Fruit fly (Drosophila melanogaster) whole organism, wandering third instar larva: ENCODE measurements around the gene CG1227.

ENCODE experiments used
- Hnf4 ChIP-seq: fragments of 200-800 bp; sonication (Bioruptor generic); optimal IDR thresholded peaks from 2 replicates; lab custom pipeline; 2016; ENCODE audit warnings: missing biosample characterization, mild to moderate bottlenecking, missing genetic modification characterization
- Hr78 ChIP-seq: fragments of >200 bp; optimal IDR thresholded peaks from 2 replicates; lab custom pipeline; 2017; ENCODE audit warnings: missing biosample characterization, missing genetic modification characterization
- Mio ChIP-seq: sonication (Bioruptor generic); optimal IDR thresholded peaks from 2 replicates; lab custom pipeline; 2016; ENCODE audit warnings: missing biosample characterization, missing genetic modification characterization
- Vsx2 ChIP-seq: fragments of 200-300, 225-300 bp; sonication (Bioruptor generic); optimal IDR thresholded peaks from 2 replicates; lab custom pipeline; 2018; ENCODE audit warnings: missing biosample characterization, missing genetic modification characterization; ENCODE audit not compliant: partially characterized antibody
- br ChIP-seq: fragments of 200-800 bp; sonication (Bioruptor generic); optimal IDR thresholded peaks from 2 replicates; lab custom pipeline; 2016; ENCODE audit warnings: missing biosample characterization, missing genetic modification characterization
- fru ChIP-seq: fragments of 200-800 bp; sonication (Bioruptor generic); optimal IDR thresholded peaks from 3 replicates; lab custom pipeline; 2016; ENCODE audit warnings: missing biosample characterization, mild to moderate bottlenecking, missing genetic modification characterization
- lola ChIP-seq: fragments of >200 bp; optimal IDR thresholded peaks from 2 replicates; lab custom pipeline; 2017; ENCODE audit warnings: missing biosample characterization, missing genetic modification characterization
- psq ChIP-seq: fragments of 200-800 bp; sonication (Bioruptor generic); optimal IDR thresholded peaks from 3 replicates; lab custom pipeline; 2017; ENCODE audit warnings: missing biosample characterization, mild to moderate bottlenecking, missing genetic modification characterization, moderate library complexity
- sage ChIP-seq: fragments of 200-800 bp; sonication (Bioruptor generic); optimal IDR thresholded peaks from 2 replicates; lab custom pipeline; 2016; ENCODE audit warnings: missing biosample characterization, mild to moderate bottlenecking, missing genetic modification characterization
- usp ChIP-seq: fragments of >200 bp; optimal IDR thresholded peaks from 2 replicates; lab custom pipeline; 2017; ENCODE audit warnings: missing biosample characterization, missing genetic modification characterization
- woc ChIP-seq: sonication (Bioruptor generic); optimal IDR thresholded peaks from 2 replicates; lab custom pipeline; 2016; ENCODE audit warnings: missing biosample characterization, mild to moderate bottlenecking, missing genetic modification characterization

DNA sequence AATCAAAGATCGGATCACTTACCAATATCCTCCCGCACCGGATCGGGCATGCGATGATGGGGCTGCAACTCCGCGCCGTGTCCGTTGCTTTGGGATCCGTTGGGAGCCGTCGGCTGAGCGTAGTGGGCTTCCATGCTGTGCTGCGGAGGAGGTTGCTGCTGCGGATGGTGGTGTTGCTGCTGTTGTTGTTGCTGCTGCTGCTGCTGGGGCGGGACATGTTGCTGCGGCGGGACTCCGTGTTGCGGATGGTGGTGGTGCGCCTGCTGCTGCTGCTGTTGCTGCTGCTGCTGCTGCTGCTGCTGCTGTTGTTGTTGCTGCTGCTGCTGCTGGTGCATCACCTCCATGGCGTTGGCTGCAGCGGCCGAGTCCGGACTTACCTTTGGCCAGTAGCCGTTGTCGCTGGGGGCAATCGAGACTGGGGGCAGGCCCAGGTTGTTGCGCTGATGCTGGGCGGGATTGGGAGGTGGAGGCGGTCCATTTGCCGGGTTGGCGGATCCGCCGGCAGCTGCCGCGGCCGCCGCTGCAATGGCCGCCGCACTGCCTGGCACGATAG is 25.5 kb upstream of the CG1227 start:
- TF ChIP-seq fru (no peak), usp (GFP tag; lab: Kevin White, UChicago) (no peak), Hr78 (no peak), Hnf4 (GFP tag; lab: Kevin White, UChicago) (no peak), Vsx2 (no peak), woc (GFP tag; lab: Kevin White, UChicago) (no peak), lola (GFP tag; lab: Kevin White, UChicago) (no peak), psq (no peak), Mio (GFP tag; lab: Kevin White, UChicago) (no peak), sage (GFP tag; lab: Kevin White, UChicago) (no peak), br (GFP tag; lab: Kevin White, UChicago) (no peak)
